Worm (Caenorhabditis elegans): ENCODE results near the gene gpa-5.

DNA sequence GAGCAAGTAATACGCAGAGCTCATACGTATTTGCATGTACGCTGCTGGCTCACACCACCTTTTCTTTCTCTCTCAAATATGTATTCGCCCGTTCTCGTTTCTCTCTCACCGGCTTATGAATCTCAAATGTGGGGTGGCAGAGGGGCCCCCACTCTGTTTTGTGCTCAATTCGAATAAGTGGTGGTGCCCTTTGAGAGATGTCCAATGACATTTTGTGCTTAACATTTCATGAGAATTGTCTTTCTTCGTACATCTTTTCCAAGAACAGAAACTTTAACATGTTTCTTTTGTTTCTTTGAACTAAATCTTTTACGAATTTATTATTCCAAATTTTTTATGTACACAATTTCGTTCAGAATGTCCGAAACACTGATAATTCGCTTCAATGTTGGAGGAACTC, 36.8 kb downstream of the gpa-5 start, which contains the start of gene F49H12.3:
- TF ChIP-seq tra-4 (tag; optimal IDR thresholded peaks at IDR 0.05) (no peak), pes-1 (GFP tag; IDR thresholded peaks at IDR 0.05) (no peak), F13C5.2 (tag; optimal IDR thresholded peaks at IDR 0.05) (no peak), sea-1 (GFP tag; conservative IDR thresholded peaks at IDR 0.05) (no peak), hnd-1 (tag; optimal IDR thresholded peaks at IDR 0.05) (no peak), ama-1 (optimal IDR thresholded peaks at IDR 0.05) (no peak), flt-1 (GFP tag; IDR thresholded peaks at IDR 0.05) (no peak), ets-7 (tag; optimal IDR thresholded peaks at IDR 0.05) (no peak), hmg-4 (GFP tag; optimal IDR thresholded peaks at IDR 0.05) (no peak), tbx-37 (GFP tag; conservative IDR thresholded peaks at IDR 0.05) (no peak), tbx-11 (GFP tag; IDR thresholded peaks at IDR 0.05) (no peak), B0310.2 (tag; optimal IDR thresholded peaks at IDR 0.05) (no peak), ceh-36 (tag; optimal IDR thresholded peaks at IDR 0.05) (no peak)

Measured in whole organism, early embryonic.